Worm (Caenorhabditis elegans) whole organism, dauer: Measurements from ENCODE around the gene abcf-3.

Experiments
- unc-62 ChIP-seq: sonication (generic microtip); optimal IDR thresholded peaks from 2 replicates; lab custom pipeline; 2017; ENCODE audit warnings: missing biosample characterization, missing genetic modification reagents, missing genetic modification characterization

The abcf-3 gene

ce11 chrIII:6149467-6150072 lies 23.6 kb upstream of the abcf-3 start, which contains the start of the genes wht-7 and Y42G9A.1:
wht-7 (minus strand) TSS chrIII:6149597.
Y42G9A.1 (plus strand) TSS chrIII:6149961.
- TF ChIP-seq unc-62 = no peak

ce11 chrIII:6154586-6154985 lies 18.6 kb upstream of the abcf-3 start:
- no peak for TF ChIP-seq unc-62

- no peak for TF ChIP-seq unc-62
Measured at ce11 chrIII:6155787-6156186, 17.4 kb upstream of the abcf-3 start.

- TF ChIP-seq unc-62 = no peak
Measured at ce11 chrIII:6157708-6158321, 15.4 kb upstream of the abcf-3 start, which contains the start of gene anmt-2. anmt-2 (minus strand) TSS chrIII:6157758.

ce11 chrIII:6158642-6159475 lies 14.3 kb upstream of the abcf-3 start, which contains the start of gene nfm-1:
nfm-1 (plus strand) TSS chrIII:6159453.
- no peak for TF ChIP-seq unc-62

- no peak for TF ChIP-seq unc-62
Measured at ce11 chrIII:6163381-6163780, 9.8 kb upstream of the abcf-3 start.

ce11 chrIII:6164253-6164971 lies 8.8 kb upstream of the abcf-3 start, which contains the start of gene F42A10.9:
F42A10.9 (plus strand) TSS chrIII:6164573.
- no peak for TF ChIP-seq unc-62

ce11 chrIII:6165240-6165639 lies 8.0 kb upstream of the abcf-3 start:
- no peak for TF ChIP-seq unc-62

- TF ChIP-seq unc-62 = no peak
Measured at ce11 chrIII:6166634-6167033, 6.6 kb upstream of the abcf-3 start.

ce11 chrIII:6168497-6169227 lies 4.5 kb upstream of the abcf-3 start, which contains the start of gene efk-1:
efk-1 (minus strand) TSS chrIII:6168547.
- no peak for TF ChIP-seq unc-62

- no peak for TF ChIP-seq unc-62
Measured at ce11 chrIII:6170038-6170437, 3.2 kb upstream of the abcf-3 start.

- TF ChIP-seq unc-62 = no peak
Measured at ce11 chrIII:6176172-6176571, 3.0 kb downstream of the abcf-3 start.

- no peak for TF ChIP-seq unc-62
Measured at ce11 chrIII:6176761-6177160, 3.6 kb downstream of the abcf-3 start, which contains the start of gene F42A10.6. F42A10.6 (minus strand) TSS chrIII:6176861.

ce11 chrIII:6177631-6178030 lies 4.4 kb downstream of the abcf-3 start:
- TF ChIP-seq unc-62 = no peak

- TF ChIP-seq unc-62 = no peak
Measured at ce11 chrIII:6178586-6178985, 5.4 kb downstream of the abcf-3 start, which contains the start of gene F42A10.7. F42A10.7 (minus strand) TSS chrIII:6178686.

- no peak for TF ChIP-seq unc-62
Measured at ce11 chrIII:6179062-6179461, 5.9 kb downstream of the abcf-3 start.
